Worm (Caenorhabditis elegans): ENCODE results near the gene ZK616.8.

- TF ChIP-seq ztf-29 (GFP tag; IDR thresholded peaks at IDR 0.05), result no peak
- no peak for TF ChIP-seq klf-2 (GFP tag; conservative IDR thresholded peaks at IDR 0.05)
- no peak for TF ChIP-seq T22C8.4 (GFP tag; IDR thresholded peaks at IDR 0.05)
- no peak for TF ChIP-seq flt-1 (GFP tag; IDR thresholded peaks at IDR 0.05)
- TF ChIP-seq ref-1 (GFP tag; conservative IDR thresholded peaks at IDR 0.05), result no peak
Observed at ce11 chrIV:5381334-5381733, 30.7 kb downstream of the ZK616.8 start, which contains the start of gene F41H10.2.

All from whole organism, midembryonic.